Worm (Caenorhabditis elegans): ENCODE results near the gene T13C5.7.
A peak's percentile ranks its signal among the peaks of the same experiment; 100 is the strongest.

T13C5.7 gene

ce11 chrX:6169252-6169651 is 11.1 kb upstream of the T13C5.7 start, which contains the start of gene T25B2.2:
TSS of gene T25B2.2 (plus strand) at chrX:6169643.
- TF ChIP-seq dmd-6 (GFP tag; IDR thresholded peaks at IDR 0.05) (peak; percentile 75), mxl-3 (GFP tag; optimal IDR thresholded peaks at IDR 0.05) (no peak), tra-1 (GFP tag; IDR thresholded peaks at IDR 0.05) (peak; percentile 56; the same call in 1 of the 2 replicates), pqm-1 (tag; optimal IDR thresholded peaks at IDR 0.05) (peak; percentile 50), spr-1 (tag; optimal IDR thresholded peaks at IDR 0.05) (no peak), hlh-30 (tag; optimal IDR thresholded peaks at IDR 0.05; ENCODE audit: insufficient read depth) (peak; percentile 29), hlh-11 (tag; optimal IDR thresholded peaks at IDR 0.05) (peak; percentile 60), unc-62 (GFP tag; optimal IDR thresholded peaks at IDR 0.05 in 1 of 2) (peak in 1 of 2 experiments; percentile 93), unc-62 (tag; optimal IDR thresholded peaks at IDR 0.05) (no peak), daf-16 (GFP tag; optimal IDR thresholded peaks at IDR 0.05) (no peak), daf-16 (tag; optimal IDR thresholded peaks at IDR 0.05) (peak; percentile 80), php-3 (GFP tag; IDR thresholded peaks at IDR 0.05) (peak; percentile 93), nhr-237 (tag; optimal IDR thresholded peaks at IDR 0.05) (no peak), dve-1 (tag; optimal IDR thresholded peaks at IDR 0.05; ENCODE audit: insufficient read depth) (peak; percentile 58), nhr-28 (tag; optimal IDR thresholded peaks at IDR 0.05) (peak; percentile 48)

- TF ChIP-seq nhr-76 (tag; optimal IDR thresholded peaks at IDR 0.05) (no peak), duxl-1 (tag; optimal IDR thresholded peaks at IDR 0.05; ENCODE audit: poor library complexity) (no peak), fkh-10 (GFP tag; optimal IDR thresholded peaks at IDR 0.05) (no peak), nhr-237 (tag; optimal IDR thresholded peaks at IDR 0.05) (no peak), nhr-111 (GFP tag; optimal IDR thresholded peaks at IDR 0.05) (no peak), ceh-44 (GFP tag; IDR thresholded peaks at IDR 0.05) (no peak), mep-1 (tag; optimal IDR thresholded peaks at IDR 0.05) (no peak), nhr-28 (tag; optimal IDR thresholded peaks at IDR 0.05) (no peak), mxl-2 (GFP tag; conservative IDR thresholded peaks at IDR 0.05) (no peak), dmd-6 (GFP tag; IDR thresholded peaks at IDR 0.05) (no peak)
These were observed 6.7 kb upstream of the T13C5.7 start, which contains the start of gene T25B2.1 for ce11 chrX:6173656-6174055. TSS of gene T25B2.1 (plus strand) at chrX:6173956.

ce11 chrX:6175829-6176228 is 4.6 kb upstream of the T13C5.7 start, which contains the start of gene T25B2.3:
TSS of gene T25B2.3 (plus strand) at chrX:6176129.
- TF ChIP-seq pqm-1 (tag; optimal IDR thresholded peaks at IDR 0.05) (peak; percentile 1), set-16 (GFP tag; IDR thresholded peaks at IDR 0.05) (no peak)

ce11 chrX:6177944-6178566 is 2.3 kb upstream of the T13C5.7 start, which contains the start of the genes T25B2.4 and T13C5.3:
TSS of gene T25B2.4 (plus strand) at chrX:6178244.
TSS of gene T13C5.3 (plus strand) at chrX:6178516.
- TF ChIP-seq daf-16 (GFP tag; optimal IDR thresholded peaks at IDR 0.05) (no peak), daf-16 (tag; optimal IDR thresholded peaks at IDR 0.05) (no peak), F26F4.8 (GFP tag; conservative IDR thresholded peaks at IDR 0.05) (no peak), lim-7 (GFP tag; IDR thresholded peaks at IDR 0.05) (no peak), unc-130 (GFP tag; optimal IDR thresholded peaks at IDR 0.05) (no peak), mes-2 (tag; optimal IDR thresholded peaks at IDR 0.05; ENCODE audit: poor library complexity, severe bottlenecking) (no peak), sdz-12 (GFP tag; optimal IDR thresholded peaks at IDR 0.05) (no peak), F44E2.7 (GFP tag; IDR thresholded peaks at IDR 0.05) (no peak), dmd-6 (GFP tag; IDR thresholded peaks at IDR 0.05) (no peak), lin-29 (GFP tag; IDR thresholded peaks at IDR 0.05) (no peak), nhr-77 (tag; optimal IDR thresholded peaks at IDR 0.05) (no peak)

ce11 chrX:6178989-6179388 is 1.4 kb upstream of the T13C5.7 start:
- peak in 1 of 2 experiments; percentile 3 for TF ChIP-seq unc-62 (GFP tag; optimal IDR thresholded peaks at IDR 0.05 in 1 of 2)
- TF ChIP-seq unc-62 (tag; optimal IDR thresholded peaks at IDR 0.05) = no peak
- TF ChIP-seq nhr-237 (tag; optimal IDR thresholded peaks at IDR 0.05) = no peak

Measured in whole organism, L4 larva.